Worm (Caenorhabditis elegans): ENCODE results near the gene gfl-1.
A peak's percentile ranks its signal among the peaks of the same experiment; 100 is the strongest.

The gfl-1 gene

ce11 chrIV:11568249-11568940 is 47.3 kb downstream of the gfl-1 start:
- TF ChIP-seq pha-4 (tag; optimal IDR thresholded peaks at IDR 0.05) (peak; percentile 82), ham-2 (GFP tag; optimal IDR thresholded peaks at IDR 0.05) (peak; percentile 26), ceh-83 (GFP tag; optimal IDR thresholded peaks at IDR 0.05) (no peak)

DNA sequence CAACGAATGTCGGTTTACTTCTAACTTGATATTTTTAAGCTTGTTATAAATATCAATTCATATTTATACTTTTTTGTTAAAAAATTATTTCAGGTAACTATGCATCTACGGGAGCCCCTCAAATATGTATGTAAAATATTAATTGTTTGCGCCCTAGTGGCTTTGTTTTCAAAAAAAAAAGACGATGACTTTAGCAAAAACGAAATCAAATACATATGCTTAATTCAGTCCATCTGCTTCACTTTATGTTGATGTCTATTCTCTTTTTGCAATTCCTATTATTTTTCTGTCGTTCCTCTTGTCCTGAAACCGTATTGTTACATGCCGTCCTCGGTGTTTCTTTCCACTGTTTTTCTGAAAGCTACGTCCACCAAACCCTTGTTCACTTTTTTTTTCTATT is 48.7 kb downstream of the gfl-1 start:
- TF ChIP-seq drap-1 (GFP tag; optimal IDR thresholded peaks at IDR 0.05) = no peak
- TF ChIP-seq unc-120 (tag; optimal IDR thresholded peaks at IDR 0.05; ENCODE audit: poor library complexity, severe bottlenecking) = no peak
- no peak for TF ChIP-seq lsy-2 (tag; optimal IDR thresholded peaks at IDR 0.05)
- TF ChIP-seq ceh-39 (tag; optimal IDR thresholded peaks at IDR 0.05) = no peak
- TF ChIP-seq mls-2 (tag; optimal IDR thresholded peaks at IDR 0.05) = no peak
- TF ChIP-seq lin-13 (tag; optimal IDR thresholded peaks at IDR 0.05) = no peak

DNA sequence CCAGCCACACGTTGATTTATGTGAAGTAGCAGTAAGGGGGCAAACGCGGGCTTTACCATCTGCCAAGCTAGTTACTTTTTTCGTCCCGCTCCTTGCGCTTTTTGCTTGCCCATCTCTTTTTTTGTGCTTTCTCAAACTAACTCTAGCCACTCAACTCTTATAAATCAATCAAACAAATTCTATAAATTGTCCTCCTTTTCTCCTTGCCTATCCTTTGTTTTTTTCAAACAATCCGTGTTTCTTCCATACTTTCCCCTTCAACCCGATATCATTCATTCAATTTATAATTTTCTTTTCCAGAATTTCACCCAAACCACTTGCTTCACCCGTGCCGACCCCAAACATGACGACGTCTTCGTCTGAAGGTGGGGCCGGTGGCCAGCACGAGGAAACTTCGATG is 49.1 kb downstream of the gfl-1 start, which contains the start of gene srgp-1:
srgp-1 (plus strand) TSS at position 301 of the 400 bp plus-strand sequence.
- TF ChIP-seq ceh-83 (GFP tag; optimal IDR thresholded peaks at IDR 0.05) = no peak
- TF ChIP-seq pha-4 (tag; optimal IDR thresholded peaks at IDR 0.05) = no peak
- TF ChIP-seq snpc-4 (tag; optimal IDR thresholded peaks at IDR 0.05) = no peak
- no peak for TF ChIP-seq tbx-8 (GFP tag; optimal IDR thresholded peaks at IDR 0.05)
- TF ChIP-seq M03D4.4 (tag; optimal IDR thresholded peaks at IDR 0.05) = no peak

- peak; percentile 33 for TF ChIP-seq unc-62 (GFP tag; optimal IDR thresholded peaks at IDR 0.05)
- TF ChIP-seq zip-8 (tag; optimal IDR thresholded peaks at IDR 0.05) = no peak
- peak; percentile 22 for TF ChIP-seq hlh-1 (tag; optimal IDR thresholded peaks at IDR 0.05)
- TF ChIP-seq ztf-11 (tag; optimal IDR thresholded peaks at IDR 0.05) = no peak
- peak; percentile 5 for TF ChIP-seq elt-1 (tag; optimal IDR thresholded peaks at IDR 0.05; ENCODE audit: borderline replicate concordance, insufficient read depth)
- TF ChIP-seq unc-120 (tag; optimal IDR thresholded peaks at IDR 0.05; ENCODE audit: poor library complexity, severe bottlenecking) = peak; percentile 80
Observed at ce11 chrIV:11571374-11571839, 50.3 kb downstream of the gfl-1 start.

Data from whole organism, mixed stage, embryonic.